Fruit fly (Drosophila melanogaster): ENCODE data around the gene CG5665.

- TF ChIP-seq insv (optimal IDR thresholded peaks at IDR 0.05) (no peak), h (optimal IDR thresholded peaks at IDR 0.05) (no peak)
Observed at dm6 chr3L:20395257-20395909, 37.1 kb downstream of the CG5665 start.

Data from Kc167 (cell line).